Worm (Caenorhabditis elegans) whole organism, L1 larva: ENCODE results near the gene C17F4.3.
"Not testable (repeated sequence)": the region's sequence is repeated elsewhere in the genome, so short reads cannot be mapped to it uniquely, and the experiment has no call there.

Source experiments
- ama-1 ChIP-seq: fragments of 150-350 bp; optimal IDR thresholded peaks from 2 replicates; lab custom pipeline; 2014
- dsc-1 ChIP-seq: sonication (generic microtip); optimal IDR thresholded peaks from 2 replicates; lab custom pipeline; 2016; ENCODE audit warnings: mild to moderate bottlenecking, missing genetic modification characterization, missing compliant biosample characterization
- egl-27 ChIP-seq, 2 experiments: fragments of 150-350 bp in 1 of 2; sonication (generic microtip); optimal IDR thresholded peaks; 3 replicates each; lab custom pipeline; 2017 to 2018; ENCODE audit warnings: missing biosample characterization in 2 of 2, missing genetic modification characterization in 2 of 2, missing genetic modification reagents in 2 of 2
- fos-1 ChIP-seq: fragments of 150-350 bp; optimal IDR thresholded peaks from 2 replicates; lab custom pipeline; 2014; ENCODE audit warnings: missing biosample characterization, missing genetic modification characterization
- hlh-17 ChIP-seq: fragments of 200-800 bp; sonication (Bioruptor generic); optimal IDR thresholded peaks from 2 replicates; lab custom pipeline; 2018; ENCODE audit warnings: missing genetic modification characterization, mild to moderate bottlenecking, missing compliant biosample characterization, moderate library complexity, borderline replicate concordance
- isw-1 ChIP-seq: fragments of 200-800 bp; sonication (Bioruptor generic); IDR thresholded peaks from 2 replicates; pipeline ENCODE4 v1.3.6; 2022; ENCODE audit warnings: missing genetic modification characterization, missing compliant biosample characterization
- nhr-28 ChIP-seq: fragments of 150-350 bp; optimal IDR thresholded peaks from 2 replicates; lab custom pipeline; 2014; ENCODE audit warnings: missing biosample characterization, missing genetic modification characterization
- pqm-1 ChIP-seq: sonication (generic microtip); optimal IDR thresholded peaks from 3 replicates; lab custom pipeline; 2017; ENCODE audit warnings: missing biosample characterization, missing genetic modification characterization
- tbx-2 ChIP-seq: sonication (generic microtip); optimal IDR thresholded peaks from 2 replicates; lab custom pipeline; 2016; ENCODE audit warnings: missing genetic modification characterization, missing compliant biosample characterization

DNA sequence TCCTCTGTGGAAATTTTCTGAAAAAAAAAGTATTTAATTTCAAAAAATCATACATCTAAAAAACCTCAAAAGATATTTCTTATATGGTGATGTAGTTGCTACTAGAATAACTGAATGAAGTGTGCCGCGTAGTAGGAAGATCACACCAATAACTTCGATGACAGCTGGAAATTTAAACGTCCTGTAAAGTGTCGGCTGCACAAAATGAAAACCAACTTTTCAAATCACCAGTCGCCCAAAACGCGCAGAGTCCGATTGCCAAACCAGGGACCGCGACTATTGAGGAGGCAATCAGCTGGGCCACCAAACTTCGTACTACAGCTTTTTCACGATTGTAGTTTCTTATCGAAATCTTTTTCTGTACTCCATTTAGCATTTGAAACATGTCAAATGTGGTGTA lies 39.1 kb upstream of the C17F4.3 start, which contains the start of gene sri-48:
- not testable (repeated sequence) for TF ChIP-seq isw-1 (GFP tag; lab: Robert Waterston, UW); ama-1; fos-1 (tag; lab: Kevin White, UChicago); pqm-1 (tag; lab: Kevin White, UChicago); dsc-1 (tag; lab: Kevin White, UChicago); nhr-28 (tag; lab: Kevin White, UChicago); egl-27 (tag; optimal IDR thresholded peaks at IDR 0.05; lab: Kevin White, UChicago); hlh-17 (GFP tag; lab: Kevin White, UChicago); tbx-2
